Worm (Caenorhabditis elegans) whole organism, L4 larva: ENCODE measurements around the gene srd-7.

Experiments used
- D1046.2 ChIP-seq: fragments of 200-800 bp; sonication (Bioruptor generic); IDR thresholded peaks from 2 replicates; pipeline ENCODE4 v1.3.6; 2022; ENCODE audit warnings: missing genetic modification characterization, missing compliant biosample characterization
- F10B5.3 ChIP-seq: sonication (generic microtip); optimal IDR thresholded peaks from 2 replicates; lab custom pipeline; 2016; ENCODE audit warnings: mild to moderate bottlenecking, missing genetic modification characterization, missing compliant biosample characterization
- T26A8.4 ChIP-seq: fragments of 200-800 bp; sonication (Bioruptor generic); IDR thresholded peaks from 2 replicates; pipeline ENCODE4 v1.3.6; 2022; ENCODE audit warnings: missing genetic modification characterization, missing compliant biosample characterization
- Y105C5A.15 ChIP-seq: fragments of 200-800 bp; sonication (Bioruptor generic); IDR thresholded peaks from 2 replicates; pipeline ENCODE4 v1.3.6; 2022; ENCODE audit warnings: missing genetic modification characterization, missing compliant biosample characterization
- Y48G9A.11 ChIP-seq: fragments of 200-800 bp; sonication (Bioruptor generic); IDR thresholded peaks from 2 replicates; pipeline ENCODE4 v1.3.6; 2022; ENCODE audit warnings: missing genetic modification reagents, missing genetic modification characterization, missing compliant biosample characterization
- ZK546.5 ChIP-seq, 2 experiments: sonication (generic microtip); optimal IDR thresholded peaks; 2 replicates each; lab custom pipeline; 2017; ENCODE audit warnings: missing biosample characterization in 2 of 2, missing genetic modification characterization in 2 of 2
- aha-1 ChIP-seq: fragments of 150-350 bp; peaks from one replicate; lab custom pipeline; 2014; ENCODE audit warnings: missing biosample characterization, missing genetic modification characterization
- aly-2 ChIP-seq: sonication (generic microtip); optimal IDR thresholded peaks from 2 replicates; lab custom pipeline; 2018; ENCODE audit warnings: missing biosample characterization, missing genetic modification characterization
- ceh-20 ChIP-seq: fragments of 200-800 bp; sonication (Bioruptor generic); IDR thresholded peaks from 2 replicates; pipeline ENCODE4 v1.3.6; 2022; ENCODE audit warnings: missing genetic modification reagents, missing genetic modification characterization, missing compliant biosample characterization
- ceh-28 ChIP-seq: fragments of 150-350 bp; optimal IDR thresholded peaks from 2 replicates; lab custom pipeline; 2014; ENCODE audit warnings: missing biosample characterization, missing genetic modification reagents, missing genetic modification characterization
- ceh-32 ChIP-seq: sonication (generic microtip); optimal IDR thresholded peaks from 2 replicates; lab custom pipeline; 2016; ENCODE audit warnings: mild to moderate bottlenecking, missing genetic modification characterization, missing compliant biosample characterization; ENCODE audit not compliant: poor library complexity
- cey-2 ChIP-seq: sonication (generic microtip); optimal IDR thresholded peaks from 3 replicates; lab custom pipeline; 2017; ENCODE audit warnings: missing genetic modification characterization, mild to moderate bottlenecking, missing compliant biosample characterization, antibody characterized with exemption, borderline replicate concordance; ENCODE audit not compliant: insufficient read depth
- ctbp-1 ChIP-seq: fragments of 200-800 bp; sonication (Bioruptor generic); IDR thresholded peaks from 2 replicates; pipeline ENCODE4 v1.3.6; 2022; ENCODE audit warnings: missing genetic modification reagents, missing genetic modification characterization, missing compliant biosample characterization
- daf-8 ChIP-seq: fragments of 200-800 bp; sonication (Bioruptor generic); IDR thresholded peaks from 2 replicates; pipeline ENCODE4 v1.3.6; 2022; ENCODE audit warnings: missing genetic modification characterization, missing compliant biosample characterization
- dmd-6 ChIP-seq: fragments of 200-800 bp; sonication (Bioruptor generic); IDR thresholded peaks from 2 replicates; pipeline ENCODE4 v1.3.6; 2022; ENCODE audit warnings: missing genetic modification reagents, missing genetic modification characterization, missing compliant biosample characterization
- egl-43 ChIP-seq: fragments of 200-800 bp; sonication (Bioruptor generic); IDR thresholded peaks from 2 replicates; pipeline ENCODE4 v1.3.6; 2022; ENCODE audit warnings: missing genetic modification reagents, missing genetic modification characterization, missing compliant biosample characterization
- fkh-10 ChIP-seq: fragments of 150-350 bp; optimal IDR thresholded peaks from 2 replicates; lab custom pipeline; 2014; ENCODE audit warnings: missing biosample characterization, missing genetic modification reagents, missing genetic modification characterization
- hmg-1.1 ChIP-seq: fragments of 200-800 bp; sonication (Bioruptor generic); IDR thresholded peaks from 2 replicates; pipeline ENCODE4 v1.3.6; 2022; ENCODE audit warnings: missing genetic modification reagents, missing genetic modification characterization, missing compliant biosample characterization
- jun-1 ChIP-seq: fragments of 150-350 bp; optimal IDR thresholded peaks from 2 replicates; lab custom pipeline; 2014; ENCODE audit warnings: missing biosample characterization, missing genetic modification reagents, missing genetic modification characterization
- lim-7 ChIP-seq: fragments of 200-800 bp; sonication (Bioruptor generic); IDR thresholded peaks from 2 replicates; pipeline ENCODE4 v1.3.6; 2022; ENCODE audit warnings: missing genetic modification characterization, missing compliant biosample characterization
- lin-13 ChIP-seq: fragments of 150-350 bp; optimal IDR thresholded peaks from 2 replicates; lab custom pipeline; 2014; ENCODE audit warnings: missing biosample characterization, missing genetic modification reagents, missing genetic modification characterization
- lin-15B ChIP-seq: fragments of 150-350 bp; sonication (generic microtip); optimal IDR thresholded peaks from 3 replicates; lab custom pipeline; 2014; ENCODE audit warnings: missing biosample characterization, missing genetic modification characterization
- lin-29 ChIP-seq: fragments of 200-800 bp; sonication (Bioruptor generic); IDR thresholded peaks from 2 replicates; pipeline ENCODE4 v1.3.6; 2022; ENCODE audit warnings: missing genetic modification reagents, missing genetic modification characterization, missing compliant biosample characterization
- lin-38 ChIP-seq: fragments of 200-800 bp; sonication (Bioruptor generic); IDR thresholded peaks from 2 replicates; pipeline ENCODE4 v1.3.6; 2022; ENCODE audit warnings: missing genetic modification reagents, missing genetic modification characterization, missing compliant biosample characterization
- lin-39 ChIP-seq: fragments of 150-350 bp; optimal IDR thresholded peaks from 2 replicates; lab custom pipeline; 2014; ENCODE audit warnings: missing biosample characterization, missing genetic modification reagents, missing genetic modification characterization
- lir-3 ChIP-seq: sonication (generic microtip); optimal IDR thresholded peaks from 2 replicates; lab custom pipeline; 2016; ENCODE audit warnings: mild to moderate bottlenecking, missing genetic modification characterization, missing compliant biosample characterization
- madf-5 ChIP-seq, 2 experiments: fragments of 200-800 bp; sonication (Bioruptor generic); IDR thresholded peaks; 2 replicates each; pipeline ENCODE4 v1.3.6; 2022; ENCODE audit warnings: missing compliant biosample characterization in 2 of 2, missing genetic modification characterization in 2 of 2
- madf-9 ChIP-seq: fragments of 200-800 bp; sonication (Bioruptor generic); conservative IDR thresholded peaks from 2 replicates; pipeline ENCODE4 v1.3.6; 2022; ENCODE audit warnings: missing genetic modification reagents, missing genetic modification characterization, missing compliant biosample characterization
- mdl-1 ChIP-seq, 2 experiments: fragments of 150-350 bp in 1 of 2; sonication (generic microtip) in 1 of 2; optimal IDR thresholded peaks; 2 replicates each; lab custom pipeline; 2014 to 2017; ENCODE audit warnings: missing biosample characterization in 2 of 2, missing genetic modification characterization in 2 of 2
- mdt-29 ChIP-seq: fragments of 200-800 bp; sonication (Bioruptor generic); IDR thresholded peaks from 2 replicates; pipeline ENCODE4 v1.3.6; 2022; ENCODE audit warnings: missing genetic modification reagents, missing genetic modification characterization, missing compliant biosample characterization
- mep-1 ChIP-seq: fragments of 150-350 bp; sonication (generic microtip); optimal IDR thresholded peaks from 3 replicates; lab custom pipeline; 2014; ENCODE audit warnings: missing biosample characterization, missing genetic modification characterization
- mxl-2 ChIP-seq: fragments of 200-800 bp; sonication (Bioruptor generic); conservative IDR thresholded peaks from 2 replicates; pipeline ENCODE4 v1.3.6; 2022; ENCODE audit warnings: missing genetic modification reagents, missing genetic modification characterization, missing compliant biosample characterization
- nhr-10 ChIP-seq: fragments of 150-350 bp; optimal IDR thresholded peaks from 2 replicates; lab custom pipeline; 2014; ENCODE audit warnings: missing biosample characterization, missing genetic modification characterization
- nhr-11 ChIP-seq: fragments of 150-350 bp; optimal IDR thresholded peaks from 2 replicates; lab custom pipeline; 2014; ENCODE audit warnings: missing biosample characterization, missing genetic modification characterization
- nhr-237 ChIP-seq: sonication (generic microtip); optimal IDR thresholded peaks from 2 replicates; lab custom pipeline; 2017; ENCODE audit warnings: missing biosample characterization, missing genetic modification characterization
- nhr-25 ChIP-seq: sonication (generic microtip); optimal IDR thresholded peaks from 2 replicates; lab custom pipeline; 2017; ENCODE audit warnings: missing genetic modification characterization, mild to moderate bottlenecking, missing compliant biosample characterization, antibody characterized with exemption, moderate library complexity, borderline replicate concordance; ENCODE audit not compliant: insufficient read depth
- nhr-42 ChIP-seq: fragments of 200-800 bp; sonication (Bioruptor generic); IDR thresholded peaks from 2 replicates; pipeline ENCODE4 v1.3.6; 2022; ENCODE audit warnings: missing genetic modification characterization, missing compliant biosample characterization
- nhr-6 ChIP-seq: fragments of 150-350 bp; optimal IDR thresholded peaks from 2 replicates; lab custom pipeline; 2014; ENCODE audit warnings: missing biosample characterization, missing genetic modification characterization
- php-3 ChIP-seq: fragments of 200-800 bp; sonication (Bioruptor generic); IDR thresholded peaks from 2 replicates; pipeline ENCODE4 v1.3.6; 2022; ENCODE audit warnings: missing genetic modification reagents, missing genetic modification characterization, missing compliant biosample characterization
- unc-62 ChIP-seq, 3 experiments: fragments of 150-350 bp in 1 of 3; sonication (generic microtip); optimal IDR thresholded peaks in 2 of 3; peaks in 1 of 3; 1 replicate in 1 of 3; 2 replicates in 2 of 3; lab custom pipeline; 2014 to 2017; ENCODE audit warnings: missing biosample characterization in 3 of 3, missing genetic modification characterization in 3 of 3, missing genetic modification reagents in 3 of 3, missing genotype in 1 of 3
- zfp-2 ChIP-seq: sonication (generic microtip); optimal IDR thresholded peaks from 2 replicates; lab custom pipeline; 2016; ENCODE audit warnings: mild to moderate bottlenecking, missing genetic modification characterization, missing compliant biosample characterization
- zfp-3 ChIP-seq: fragments of 200-800 bp; sonication (Bioruptor generic); conservative IDR thresholded peaks from 2 replicates; pipeline ENCODE4 v1.3.6; 2022; ENCODE audit warnings: missing genetic modification reagents, missing genetic modification characterization, missing compliant biosample characterization
- zip-11 ChIP-seq: fragments of 200-800 bp; sonication (Bioruptor generic); IDR thresholded peaks from 2 replicates; pipeline ENCODE4 v1.3.6; 2022; ENCODE audit warnings: missing genetic modification characterization, missing compliant biosample characterization
- zip-2 ChIP-seq: fragments of 150-350 bp; optimal IDR thresholded peaks from 2 replicates; lab custom pipeline; 2014; ENCODE audit warnings: missing biosample characterization, missing genetic modification characterization

srd-7 gene

ce11 chrIV:10781346-10781745 is 5.3 kb downstream of the srd-7 start:
- TF ChIP-seq aha-1 (tag; lab: Kevin White, UChicago) (peak; percentile 60), madf-5 (GFP tag; IDR thresholded peaks at IDR 0.05; lab: Robert Waterston, UW) (no peak)

DNA sequence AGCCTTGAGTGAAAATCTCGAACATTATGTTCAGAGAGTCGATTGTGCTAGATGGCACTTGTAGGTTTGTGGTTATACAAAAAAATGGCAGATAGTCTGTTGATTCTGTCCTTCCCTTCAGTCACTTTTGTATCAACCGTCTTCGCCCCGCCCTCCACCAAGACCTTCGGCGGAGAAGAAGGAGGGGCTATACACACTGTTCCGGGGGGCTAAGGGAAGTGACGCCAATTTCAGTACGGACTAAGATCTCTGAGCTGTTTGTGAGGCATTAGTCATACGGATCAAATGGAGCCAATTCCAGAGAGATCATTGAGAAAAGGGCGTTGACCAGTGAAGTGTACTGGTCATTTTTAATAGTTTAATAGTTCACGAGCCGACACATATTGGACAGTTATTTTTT is 6.0 kb downstream of the srd-7 start, which contains the start of gene swt-3:
Gene swt-3 (minus strand): TSS at position 101 of the 400 bp plus-strand sequence.
- TF ChIP-seq mxl-2 (GFP tag; lab: Robert Waterston, UW) (peak; percentile 64; the same call in 1 of the 2 replicates), Y48G9A.11 (no peak), unc-62 (GFP tag; optimal IDR thresholded peaks at IDR 0.05 in 1 of 2; lab: Kevin White, UChicago) (peak in 1 of 2 experiments; percentile 42), unc-62 (tag; optimal IDR thresholded peaks at IDR 0.05; lab: Kevin White, UChicago) (no peak), aha-1 (tag; lab: Kevin White, UChicago) (peak; percentile 44)

ce11 chrIV:10779328-10779727 is 7.3 kb downstream of the srd-7 start:
- TF ChIP-seq ZK546.5 (tag; optimal IDR thresholded peaks at IDR 0.05; lab: Kevin White, UChicago) (no peak), aha-1 (tag; lab: Kevin White, UChicago) (peak; percentile 92)

DNA sequence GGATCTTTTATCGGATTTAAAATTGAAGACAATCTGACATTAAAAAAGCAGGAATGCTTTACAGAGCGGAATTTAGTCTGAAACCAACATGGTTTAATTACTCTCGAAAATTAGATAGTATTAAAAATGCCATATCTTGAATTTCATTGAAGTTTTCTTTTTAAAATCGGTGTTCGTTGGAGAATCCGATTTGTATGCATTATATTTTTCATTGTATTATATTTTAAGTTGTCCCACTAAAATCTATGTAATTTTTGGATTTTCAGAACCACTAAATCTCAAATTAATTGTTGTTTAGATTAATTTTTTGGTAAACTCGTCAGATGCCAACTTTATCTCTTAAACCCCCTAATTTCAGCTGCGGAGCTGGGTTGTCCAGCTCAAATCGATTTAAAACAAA is 8.0 kb downstream of the srd-7 start:
- no peak for TF ChIP-seq lin-29
- no peak for TF ChIP-seq zip-2
- no peak for TF ChIP-seq daf-8 (GFP tag; lab: Robert Waterston, UW)
- TF ChIP-seq cey-2 (tag; lab: Kevin White, UChicago): no peak
- peak; percentile 86 for TF ChIP-seq T26A8.4 (GFP tag; lab: Robert Waterston, UW)
- TF ChIP-seq ceh-32: no peak
- TF ChIP-seq F10B5.3: no peak
- TF ChIP-seq ceh-28 (tag; lab: Kevin White, UChicago): no peak
- no peak for TF ChIP-seq nhr-10 (tag; lab: Kevin White, UChicago)
- no peak for TF ChIP-seq aly-2 (tag; lab: Kevin White, UChicago)
- no peak for TF ChIP-seq ceh-20 (GFP tag; lab: Robert Waterston, UW)
- no peak for TF ChIP-seq lin-15B
- TF ChIP-seq fkh-10 (GFP tag; lab: Kevin White, UChicago): no peak
- 0 out of 2 replicates have a peak, but pooled peaks have one; percentile 17 for TF ChIP-seq madf-9 (GFP tag; lab: Robert Waterston, UW)
- TF ChIP-seq dmd-6 (GFP tag; lab: Robert Waterston, UW): no peak
- TF ChIP-seq nhr-237 (tag; lab: Kevin White, UChicago): peak; percentile 38
- no peak for TF ChIP-seq mdl-1 (tag; optimal IDR thresholded peaks at IDR 0.05; lab: Kevin White, UChicago)
- no peak for TF ChIP-seq zip-11 (GFP tag; lab: Robert Waterston, UW)
- TF ChIP-seq lin-39 (tag; lab: Kevin White, UChicago): no peak
- no peak for TF ChIP-seq jun-1 (tag; lab: Kevin White, UChicago)
- no peak for TF ChIP-seq egl-43
- TF ChIP-seq zfp-2: no peak
- no peak for TF ChIP-seq lir-3 (tag; lab: Kevin White, UChicago)
- peak; percentile 22 for TF ChIP-seq mep-1
- no peak for TF ChIP-seq hmg-1.1 (GFP tag; lab: Robert Waterston, UW)
- 0 out of 2 replicates have a peak, but pooled peaks have one; percentile 28 for TF ChIP-seq lim-7
- peak; percentile 19 for TF ChIP-seq nhr-25 (tag; lab: Kevin White, UChicago)
- TF ChIP-seq ZK546.5 (tag; optimal IDR thresholded peaks at IDR 0.05; lab: Kevin White, UChicago): no peak
- TF ChIP-seq zfp-3: 0 out of 2 replicates have a peak, but pooled peaks have one; percentile 55
- TF ChIP-seq nhr-11: no peak
- no peak for TF ChIP-seq php-3
- TF ChIP-seq ctbp-1: peak; percentile 57; the same call in 1 of the 2 replicates
- TF ChIP-seq nhr-6 (tag; lab: Kevin White, UChicago): no peak
- no peak for TF ChIP-seq lin-13 (GFP tag; lab: Kevin White, UChicago)
- TF ChIP-seq D1046.2 (GFP tag; lab: Robert Waterston, UW): no peak
- no peak for TF ChIP-seq Y105C5A.15 (GFP tag; lab: Robert Waterston, UW)
- no peak for TF ChIP-seq mxl-2 (GFP tag; lab: Robert Waterston, UW)
- TF ChIP-seq lin-38: 0 out of 2 replicates have a peak, but pooled peaks have one; percentile 12
- TF ChIP-seq nhr-42 (GFP tag; lab: Robert Waterston, UW): 0 out of 2 replicates have a peak, but pooled peaks have one; percentile 39
- TF ChIP-seq mdt-29 (GFP tag; lab: Robert Waterston, UW): no peak
